Worm (Caenorhabditis elegans): ENCODE data around the gene egl-6.

The egl-6 gene

DNA sequence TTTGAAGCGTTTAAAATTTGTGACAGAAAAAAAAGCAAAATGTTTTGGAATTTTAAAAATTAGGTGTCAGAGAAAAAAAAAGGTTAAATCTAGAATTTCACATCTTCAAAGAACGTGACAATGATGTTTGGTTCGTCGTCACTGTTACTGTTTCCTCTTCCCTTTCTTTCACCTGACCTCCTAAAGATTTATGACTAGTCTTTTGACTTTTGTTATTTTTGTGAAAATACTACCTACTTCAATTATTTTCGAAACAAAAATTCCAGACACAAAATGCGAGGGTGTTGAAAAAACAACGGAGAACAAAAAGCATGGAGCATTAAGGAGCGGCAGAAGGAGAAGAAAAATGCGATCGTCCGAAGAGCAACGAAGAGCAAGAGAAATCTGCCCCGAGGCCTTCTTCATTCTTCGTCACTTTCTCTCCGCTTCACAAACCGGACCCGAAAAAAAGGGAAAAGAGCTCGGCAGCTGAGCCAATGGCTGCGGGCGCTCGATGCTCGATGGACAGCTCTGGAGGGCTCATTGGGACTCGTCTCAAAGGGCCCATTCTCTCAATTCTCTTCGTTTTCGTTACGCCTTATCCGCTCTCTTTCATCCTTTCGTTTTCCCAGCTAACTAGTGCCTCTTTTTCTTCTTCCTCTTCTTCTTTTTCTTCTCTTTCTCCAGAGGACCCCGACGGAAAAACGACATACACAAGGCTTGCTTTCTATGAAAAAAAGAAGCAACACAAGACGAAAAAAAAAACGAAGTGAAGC lies 45.5 kb downstream of the egl-6 start (continued):
- TF ChIP-seq lin-39 (tag; optimal IDR thresholded peaks at IDR 0.05) (no peak), lin-11 (tag; optimal IDR thresholded peaks at IDR 0.05) (no peak), nhr-11 (tag; optimal IDR thresholded peaks at IDR 0.05) (no peak), nhr-237 (tag; optimal IDR thresholded peaks at IDR 0.05) (no peak), ztf-1 (GFP tag; conservative IDR thresholded peaks at IDR 0.05) (no peak), F13H6.1 (tag; optimal IDR thresholded peaks at IDR 0.05) (peak; percentile 54), elt-3 (tag; optimal IDR thresholded peaks at IDR 0.05) (no peak), Y55F3AM.14 (GFP tag; optimal IDR thresholded peaks at IDR 0.05) (no peak), R02D3.7 (tag; optimal IDR thresholded peaks at IDR 0.05) (no peak), ama-1 (optimal IDR thresholded peaks at IDR 0.05) (no peak), aly-2 (tag; optimal IDR thresholded peaks at IDR 0.05) (no peak)

DNA sequence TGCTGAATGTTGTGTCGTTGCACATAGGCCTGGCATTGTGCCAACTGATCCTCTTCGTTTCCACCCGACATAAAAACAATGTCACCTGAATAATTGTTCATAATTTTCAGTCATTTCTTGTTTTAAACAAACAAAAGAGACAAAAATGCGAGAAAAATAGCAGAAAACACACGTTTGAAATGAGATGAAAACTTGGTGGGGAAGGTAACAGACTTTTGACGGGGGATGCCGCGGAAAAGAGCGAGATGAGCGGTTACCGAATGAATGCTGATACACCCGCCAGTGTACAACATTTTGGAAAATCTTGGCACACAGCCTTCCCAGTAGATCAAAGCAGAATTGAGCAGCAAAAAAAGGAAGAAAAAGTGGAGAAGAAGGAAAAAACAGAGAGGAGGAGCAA lies 46.8 kb downstream of the egl-6 start, which contains the start of gene kin-2:
Gene kin-2 (minus strand): TSS at position 101 of the 400 bp plus-strand sequence.
- no peak for TF ChIP-seq ZK546.5 (tag; optimal IDR thresholded peaks at IDR 0.05)
- no peak for TF ChIP-seq ztf-1 (GFP tag; conservative IDR thresholded peaks at IDR 0.05)
- no peak for TF ChIP-seq nhr-6 (tag; optimal IDR thresholded peaks at IDR 0.05)
- TF ChIP-seq fos-1 (tag; optimal IDR thresholded peaks at IDR 0.05) = no peak
- TF ChIP-seq F13H6.1 (tag; optimal IDR thresholded peaks at IDR 0.05) = no peak
- TF ChIP-seq nhr-237 (tag; optimal IDR thresholded peaks at IDR 0.05) = no peak
- TF ChIP-seq lin-11 (tag; optimal IDR thresholded peaks at IDR 0.05) = no peak
- no peak for TF ChIP-seq egl-27 (tag; optimal IDR thresholded peaks at IDR 0.05)
- TF ChIP-seq elt-1 (tag; optimal IDR thresholded peaks at IDR 0.05) = no peak
- no peak for TF ChIP-seq mdl-1 (tag; optimal IDR thresholded peaks at IDR 0.05)

DNA sequence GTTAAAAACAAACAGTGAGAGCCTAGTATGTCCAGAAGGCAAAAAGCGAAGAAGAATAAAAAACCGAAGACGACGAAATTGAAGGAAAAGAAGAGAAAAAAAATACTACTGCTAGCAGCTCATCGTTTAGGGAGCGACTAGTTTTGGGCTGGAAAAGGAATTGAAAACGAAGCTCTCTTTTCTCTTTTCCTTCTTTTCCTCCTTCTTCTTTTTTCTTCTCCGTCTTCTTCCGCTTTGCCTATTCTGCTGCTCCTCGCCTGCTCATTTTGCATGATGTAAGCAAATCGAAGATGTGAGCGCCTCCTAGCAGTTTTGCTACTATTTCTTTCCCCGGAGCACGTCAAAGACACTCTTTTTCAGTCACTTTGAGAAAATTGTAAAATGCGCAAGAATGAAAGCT lies 50.8 kb downstream of the egl-6 start:
- peak; percentile 22 for TF ChIP-seq crh-2 (tag; optimal IDR thresholded peaks at IDR 0.05)
- no peak for TF ChIP-seq sma-3 (GFP tag; optimal IDR thresholded peaks at IDR 0.05)
- no peak for TF ChIP-seq nhr-12 (tag; optimal IDR thresholded peaks at IDR 0.05)
- no peak for TF ChIP-seq lin-39 (tag; optimal IDR thresholded peaks at IDR 0.05)
- TF ChIP-seq fos-1 (tag; optimal IDR thresholded peaks at IDR 0.05) = no peak
- peak; percentile 40 for TF ChIP-seq C34F6.9 (tag; optimal IDR thresholded peaks at IDR 0.05)
- no peak for TF ChIP-seq mdl-1 (tag; optimal IDR thresholded peaks at IDR 0.05)
- no peak for TF ChIP-seq unc-62 (GFP tag; optimal IDR thresholded peaks at IDR 0.05)
- no peak for TF ChIP-seq lin-13 (GFP tag; optimal IDR thresholded peaks at IDR 0.05)
- TF ChIP-seq nhr-10 (tag; optimal IDR thresholded peaks at IDR 0.05) = no peak
- TF ChIP-seq nhr-77 (tag; optimal IDR thresholded peaks at IDR 0.05) = no peak
- TF ChIP-seq ceh-82 (tag; optimal IDR thresholded peaks at IDR 0.05) = no peak
- TF ChIP-seq mab-5 (tag; optimal IDR thresholded peaks at IDR 0.05) = no peak
- TF ChIP-seq unc-39 (tag; optimal IDR thresholded peaks at IDR 0.05) = no peak
- peak in 1 of 2 experiments; percentile 10 for TF ChIP-seq lsy-2 (tag; optimal IDR thresholded peaks at IDR 0.05)
- no peak for TF ChIP-seq sem-4 (tag; optimal IDR thresholded peaks at IDR 0.05)
- peak; percentile 49 for TF ChIP-seq unc-55 (GFP tag; optimal IDR thresholded peaks at IDR 0.05)
- TF ChIP-seq nhr-21 (tag; optimal IDR thresholded peaks at IDR 0.05) = no peak
- TF ChIP-seq aly-2 (tag; optimal IDR thresholded peaks at IDR 0.05) = no peak
- no peak for TF ChIP-seq snpc-4 (tag; optimal IDR thresholded peaks at IDR 0.05)
- TF ChIP-seq blmp-1 (tag; optimal IDR thresholded peaks at IDR 0.05; ENCODE audit: insufficient read depth) = no peak
- TF ChIP-seq R02D3.7 (tag; optimal IDR thresholded peaks at IDR 0.05) = no peak
- no peak for TF ChIP-seq nhr-237 (tag; optimal IDR thresholded peaks at IDR 0.05)
- TF ChIP-seq sma-9 (GFP tag; optimal IDR thresholded peaks at IDR 0.05) = no peak
- TF ChIP-seq sma-9 (tag; optimal IDR thresholded peaks at IDR 0.05) = no peak

DNA sequence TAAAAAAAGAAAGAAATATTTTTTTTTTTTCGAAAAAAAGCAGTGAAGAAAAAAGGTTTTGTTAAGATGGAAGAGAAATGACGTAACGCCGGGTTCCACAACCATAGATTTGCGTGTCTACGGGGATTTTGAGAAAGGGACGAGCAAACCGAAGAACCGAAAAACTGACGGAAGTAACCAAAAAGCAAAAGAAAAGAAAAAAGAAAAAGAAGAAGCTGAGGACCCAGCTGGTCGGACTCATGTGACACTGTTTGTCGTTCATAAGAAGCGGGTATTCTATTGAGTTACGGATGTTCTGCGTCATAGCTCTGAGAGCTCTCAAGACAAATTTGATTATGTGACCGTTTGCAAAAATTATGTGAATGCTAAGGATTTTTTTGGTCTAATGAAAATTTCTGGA lies 51.9 kb downstream of the egl-6 start:
- TF ChIP-seq egl-27 (tag; optimal IDR thresholded peaks at IDR 0.05) = no peak
- no peak for TF ChIP-seq nhr-23 (tag; optimal IDR thresholded peaks at IDR 0.05)
- TF ChIP-seq gmeb-1 (tag; optimal IDR thresholded peaks at IDR 0.05) = no peak
- TF ChIP-seq sem-4 (tag; optimal IDR thresholded peaks at IDR 0.05) = no peak
- no peak for TF ChIP-seq dmd-4 (tag; optimal IDR thresholded peaks at IDR 0.05)
- no peak for TF ChIP-seq mab-5 (tag; optimal IDR thresholded peaks at IDR 0.05)
- no peak for TF ChIP-seq sma-3 (GFP tag; optimal IDR thresholded peaks at IDR 0.05)
- no peak for TF ChIP-seq lin-11 (tag; optimal IDR thresholded peaks at IDR 0.05)
- TF ChIP-seq F13H6.1 (tag; optimal IDR thresholded peaks at IDR 0.05) = no peak
- no peak for TF ChIP-seq fos-1 (tag; optimal IDR thresholded peaks at IDR 0.05)
- no peak for TF ChIP-seq ceh-16 (tag; optimal IDR thresholded peaks at IDR 0.05)
- TF ChIP-seq nhr-11 (tag; optimal IDR thresholded peaks at IDR 0.05) = no peak
- no peak for TF ChIP-seq blmp-1 (tag; optimal IDR thresholded peaks at IDR 0.05; ENCODE audit: insufficient read depth)
- no peak for TF ChIP-seq mdl-1 (tag; optimal IDR thresholded peaks at IDR 0.05)
- no peak for TF ChIP-seq ZK546.5 (tag; optimal IDR thresholded peaks at IDR 0.05)
- TF ChIP-seq nhr-129 (tag; optimal IDR thresholded peaks at IDR 0.05) = peak; percentile 15
- TF ChIP-seq aly-2 (tag; optimal IDR thresholded peaks at IDR 0.05) = no peak
- no peak for TF ChIP-seq nhr-77 (tag; optimal IDR thresholded peaks at IDR 0.05)
- peak; percentile 65 for TF ChIP-seq sma-9 (GFP tag; optimal IDR thresholded peaks at IDR 0.05)
- no peak for TF ChIP-seq sma-9 (tag; optimal IDR thresholded peaks at IDR 0.05)
- no peak for TF ChIP-seq nhr-25 (tag; optimal IDR thresholded peaks at IDR 0.05)
- TF ChIP-seq alr-1 (tag; optimal IDR thresholded peaks at IDR 0.05) = no peak
- no peak for TF ChIP-seq skn-1 (tag; optimal IDR thresholded peaks at IDR 0.05)
- no peak for TF ChIP-seq unc-62 (GFP tag; optimal IDR thresholded peaks at IDR 0.05)
- TF ChIP-seq ceh-82 (tag; optimal IDR thresholded peaks at IDR 0.05) = no peak
- TF ChIP-seq unc-55 (GFP tag; optimal IDR thresholded peaks at IDR 0.05) = peak; percentile 43
- TF ChIP-seq ztf-4 (tag; optimal IDR thresholded peaks at IDR 0.05) = no peak
- TF ChIP-seq nhr-6 (tag; optimal IDR thresholded peaks at IDR 0.05) = peak; percentile 36
- no peak for TF ChIP-seq lin-13 (GFP tag; optimal IDR thresholded peaks at IDR 0.05)
